Worm (Caenorhabditis elegans) whole organism, L4 larva: ENCODE results near the gene C38H2.3.

Experiments used
- F26F4.8 ChIP-seq: fragments of 200-800 bp; sonication (Bioruptor generic); conservative IDR thresholded peaks from 2 replicates; pipeline ENCODE4 v1.3.6; 2022; ENCODE audit warnings: missing genetic modification characterization, missing compliant biosample characterization
- F37D6.2 ChIP-seq: sonication (generic microtip); optimal IDR thresholded peaks from 2 replicates; lab custom pipeline; 2016; ENCODE audit warnings: mild to moderate bottlenecking, missing genetic modification characterization, missing compliant biosample characterization
- F44E2.7 ChIP-seq: fragments of 200-800 bp; sonication (Bioruptor generic); IDR thresholded peaks from 2 replicates; pipeline ENCODE4 v2.1.2; 2022; ENCODE audit warnings: missing genetic modification characterization, missing compliant biosample characterization
- F49E8.2 ChIP-seq: sonication (generic microtip); optimal IDR thresholded peaks from 2 replicates; lab custom pipeline; 2016; ENCODE audit warnings: missing compliant biosample characterization, mild to moderate bottlenecking, missing genetic modification characterization, borderline replicate concordance
- R02D3.7 ChIP-seq: fragments of 150-350 bp; sonication (generic microtip); optimal IDR thresholded peaks from 3 replicates; lab custom pipeline; 2014; ENCODE audit warnings: missing biosample characterization, missing genetic modification characterization
- T20F7.1 ChIP-seq: fragments of 200-800 bp; sonication (Bioruptor generic); optimal IDR thresholded peaks from 2 replicates; lab custom pipeline; 2018; ENCODE audit warnings: mild to moderate bottlenecking, missing genetic modification characterization, missing compliant biosample characterization
- Y48G9A.11 ChIP-seq: fragments of 200-800 bp; sonication (Bioruptor generic); IDR thresholded peaks from 2 replicates; pipeline ENCODE4 v1.3.6; 2022; ENCODE audit warnings: missing genetic modification reagents, missing genetic modification characterization, missing compliant biosample characterization
- aha-1 ChIP-seq: fragments of 150-350 bp; peaks from one replicate; lab custom pipeline; 2014; ENCODE audit warnings: missing biosample characterization, missing genetic modification characterization
- ceh-20 ChIP-seq: fragments of 200-800 bp; sonication (Bioruptor generic); IDR thresholded peaks from 2 replicates; pipeline ENCODE4 v1.3.6; 2022; ENCODE audit warnings: missing genetic modification reagents, missing genetic modification characterization, missing compliant biosample characterization
- ceh-32 ChIP-seq: sonication (generic microtip); optimal IDR thresholded peaks from 2 replicates; lab custom pipeline; 2016; ENCODE audit warnings: mild to moderate bottlenecking, missing genetic modification characterization, missing compliant biosample characterization; ENCODE audit not compliant: poor library complexity
- ctbp-1 ChIP-seq: fragments of 200-800 bp; sonication (Bioruptor generic); IDR thresholded peaks from 2 replicates; pipeline ENCODE4 v1.3.6; 2022; ENCODE audit warnings: missing genetic modification reagents, missing genetic modification characterization, missing compliant biosample characterization
- daf-8 ChIP-seq: fragments of 200-800 bp; sonication (Bioruptor generic); IDR thresholded peaks from 2 replicates; pipeline ENCODE4 v1.3.6; 2022; ENCODE audit warnings: missing genetic modification characterization, missing compliant biosample characterization
- dmd-8 ChIP-seq: fragments of 200-800 bp; sonication (Bioruptor generic); IDR thresholded peaks from 2 replicates; pipeline ENCODE4 v1.3.6; 2022; ENCODE audit warnings: missing genetic modification characterization, missing compliant biosample characterization
- duxl-1 ChIP-seq: sonication (generic microtip); optimal IDR thresholded peaks from 2 replicates; lab custom pipeline; 2016; ENCODE audit warnings: mild to moderate bottlenecking, missing genetic modification characterization, moderate library complexity, missing compliant biosample characterization; ENCODE audit not compliant: poor library complexity
- egl-43 ChIP-seq: fragments of 200-800 bp; sonication (Bioruptor generic); IDR thresholded peaks from 2 replicates; pipeline ENCODE4 v1.3.6; 2022; ENCODE audit warnings: missing genetic modification reagents, missing genetic modification characterization, missing compliant biosample characterization
- hmg-1.1 ChIP-seq: fragments of 200-800 bp; sonication (Bioruptor generic); IDR thresholded peaks from 2 replicates; pipeline ENCODE4 v1.3.6; 2022; ENCODE audit warnings: missing genetic modification reagents, missing genetic modification characterization, missing compliant biosample characterization
- lin-1 ChIP-seq: fragments of 200-800 bp; sonication (Bioruptor generic); IDR thresholded peaks from 2 replicates; pipeline ENCODE4 v1.3.6; 2022; ENCODE audit warnings: missing genetic modification reagents, missing genetic modification characterization, missing compliant biosample characterization
- lin-13 ChIP-seq: fragments of 150-350 bp; optimal IDR thresholded peaks from 2 replicates; lab custom pipeline; 2014; ENCODE audit warnings: missing biosample characterization, missing genetic modification reagents, missing genetic modification characterization
- lin-29 ChIP-seq: fragments of 200-800 bp; sonication (Bioruptor generic); IDR thresholded peaks from 2 replicates; pipeline ENCODE4 v1.3.6; 2022; ENCODE audit warnings: missing genetic modification reagents, missing genetic modification characterization, missing compliant biosample characterization
- lir-3 ChIP-seq: sonication (generic microtip); optimal IDR thresholded peaks from 2 replicates; lab custom pipeline; 2016; ENCODE audit warnings: mild to moderate bottlenecking, missing genetic modification characterization, missing compliant biosample characterization
- mdt-29 ChIP-seq: fragments of 200-800 bp; sonication (Bioruptor generic); IDR thresholded peaks from 2 replicates; pipeline ENCODE4 v1.3.6; 2022; ENCODE audit warnings: missing genetic modification reagents, missing genetic modification characterization, missing compliant biosample characterization
- mes-2 ChIP-seq: sonication (generic microtip); optimal IDR thresholded peaks from 2 replicates; lab custom pipeline; 2016; ENCODE audit warnings: missing genotype, mild to moderate bottlenecking, missing genetic modification characterization, missing compliant biosample characterization; ENCODE audit not compliant: poor library complexity, severe bottlenecking
- mxl-2 ChIP-seq: fragments of 200-800 bp; sonication (Bioruptor generic); conservative IDR thresholded peaks from 2 replicates; pipeline ENCODE4 v1.3.6; 2022; ENCODE audit warnings: missing genetic modification reagents, missing genetic modification characterization, missing compliant biosample characterization
- nhr-102 ChIP-seq: sonication (generic microtip); optimal IDR thresholded peaks from 2 replicates; lab custom pipeline; 2016; ENCODE audit warnings: mild to moderate bottlenecking, missing genetic modification characterization, moderate library complexity, missing compliant biosample characterization
- nhr-25 ChIP-seq: sonication (generic microtip); optimal IDR thresholded peaks from 2 replicates; lab custom pipeline; 2017; ENCODE audit warnings: missing genetic modification characterization, mild to moderate bottlenecking, missing compliant biosample characterization, antibody characterized with exemption, moderate library complexity, borderline replicate concordance; ENCODE audit not compliant: insufficient read depth
- nhr-28 ChIP-seq: fragments of 150-350 bp; optimal IDR thresholded peaks from 2 replicates; lab custom pipeline; 2014; ENCODE audit warnings: missing biosample characterization, missing genetic modification characterization
- nhr-42 ChIP-seq: fragments of 200-800 bp; sonication (Bioruptor generic); IDR thresholded peaks from 2 replicates; pipeline ENCODE4 v1.3.6; 2022; ENCODE audit warnings: missing genetic modification characterization, missing compliant biosample characterization
- nhr-76 ChIP-seq: fragments of 150-350 bp; optimal IDR thresholded peaks from 2 replicates; lab custom pipeline; 2014; ENCODE audit warnings: missing biosample characterization, missing genetic modification characterization
- pha-4 ChIP-seq, 2 experiments: fragments of 150-350 bp in 1 of 2; fragments of 200-800 bp in 1 of 2; sonication (Bioruptor generic) in 1 of 2; IDR thresholded peaks in 1 of 2; optimal IDR thresholded peaks in 1 of 2; 2 replicates each; pipeline versions ENCODE4 v1.3.6 to Lab custom; 2014 to 2022; ENCODE audit warnings: missing genetic modification characterization in 2 of 2, missing genetic modification reagents in 2 of 2, missing biosample characterization in 1 of 2, missing compliant biosample characterization in 1 of 2
- php-3 ChIP-seq: fragments of 200-800 bp; sonication (Bioruptor generic); IDR thresholded peaks from 2 replicates; pipeline ENCODE4 v1.3.6; 2022; ENCODE audit warnings: missing genetic modification reagents, missing genetic modification characterization, missing compliant biosample characterization
- snpc-4 ChIP-seq: fragments of 150-350 bp; optimal IDR thresholded peaks from 2 replicates; lab custom pipeline; 2014; ENCODE audit warnings: missing biosample characterization, missing genetic modification characterization
- tra-1 ChIP-seq: fragments of 200-800 bp; sonication (Bioruptor generic); IDR thresholded peaks from 2 replicates; pipeline ENCODE4 v1.3.6; 2022; ENCODE audit warnings: missing genetic modification reagents, missing genetic modification characterization, missing compliant biosample characterization
- unc-39 ChIP-seq: sonication (generic microtip); optimal IDR thresholded peaks from 2 replicates; lab custom pipeline; 2017; ENCODE audit warnings: missing biosample characterization, missing genetic modification characterization
- unc-62 ChIP-seq, 3 experiments: fragments of 150-350 bp in 1 of 3; sonication (generic microtip); optimal IDR thresholded peaks in 2 of 3; peaks in 1 of 3; 1 replicate in 1 of 3; 2 replicates in 2 of 3; lab custom pipeline; 2014 to 2017; ENCODE audit warnings: missing biosample characterization in 3 of 3, missing genetic modification characterization in 3 of 3, missing genetic modification reagents in 3 of 3, missing genotype in 1 of 3
- zfp-2 ChIP-seq: sonication (generic microtip); optimal IDR thresholded peaks from 2 replicates; lab custom pipeline; 2016; ENCODE audit warnings: mild to moderate bottlenecking, missing genetic modification characterization, missing compliant biosample characterization
- zfp-3 ChIP-seq: fragments of 200-800 bp; sonication (Bioruptor generic); conservative IDR thresholded peaks from 2 replicates; pipeline ENCODE4 v1.3.6; 2022; ENCODE audit warnings: missing genetic modification reagents, missing genetic modification characterization, missing compliant biosample characterization
- ztf-11 ChIP-seq: fragments of 150-350 bp; optimal IDR thresholded peaks from 2 replicates; lab custom pipeline; 2014; ENCODE audit warnings: missing biosample characterization, missing genetic modification characterization

Gene C38H2.3

ce11 chrIII:10353423-10353822, 33.0 kb downstream of the C38H2.3 start:
- no peak for TF ChIP-seq tra-1 (GFP tag; lab: Robert Waterston, UW)
- no peak for TF ChIP-seq F26F4.8 (GFP tag; lab: Robert Waterston, UW)
- no peak for TF ChIP-seq lin-13 (GFP tag; lab: Kevin White, UChicago)
- no peak for TF ChIP-seq php-3
- no peak for TF ChIP-seq Y48G9A.11
- TF ChIP-seq ctbp-1 (GFP tag; lab: Robert Waterston, UW), result no peak
- no peak for TF ChIP-seq zfp-3
- no peak for TF ChIP-seq lir-3 (tag; lab: Kevin White, UChicago)
- TF ChIP-seq lin-1, result no peak
- TF ChIP-seq nhr-76 (tag; lab: Kevin White, UChicago), result no peak
- no peak for TF ChIP-seq duxl-1 (tag; lab: Kevin White, UChicago)
- TF ChIP-seq mes-2 (tag; lab: Kevin White, UChicago), result no peak
- TF ChIP-seq unc-39 (tag; lab: Kevin White, UChicago), result no peak
- TF ChIP-seq F37D6.2 (tag; lab: Kevin White, UChicago), result no peak
- no peak for TF ChIP-seq dmd-8
- no peak for TF ChIP-seq nhr-42 (GFP tag; lab: Robert Waterston, UW)

DNA sequence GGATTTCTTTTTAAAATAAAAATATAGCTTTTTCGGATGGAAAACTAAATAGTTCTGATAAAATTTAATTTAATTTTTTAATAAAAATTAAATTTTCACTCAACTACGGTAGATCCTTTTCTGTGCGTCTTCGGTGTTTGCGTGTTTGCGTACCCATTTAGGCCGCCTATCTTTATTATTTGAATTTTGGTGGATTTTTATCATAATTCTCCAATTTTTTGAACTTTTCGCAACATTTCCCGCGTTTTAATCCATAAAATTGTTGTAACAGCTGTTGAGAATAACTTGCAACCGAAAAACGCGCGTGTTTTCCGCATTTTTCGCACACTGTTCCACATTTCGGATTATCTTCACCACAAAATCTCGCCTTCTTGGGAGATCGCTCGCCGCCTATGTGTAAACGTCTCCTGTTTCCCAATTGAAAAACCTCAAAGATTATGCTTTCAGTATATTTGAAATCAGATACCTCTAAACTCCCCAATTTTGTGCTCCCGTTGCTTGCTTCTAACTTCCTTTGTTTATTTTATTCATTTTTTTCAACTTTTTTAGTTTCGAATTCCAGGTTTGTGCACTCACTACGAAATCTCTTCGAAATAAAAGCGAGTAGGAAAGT, 34.7 kb downstream of the C38H2.3 start, which contains the start of gene T07C4.3:
Gene T07C4.3 (plus strand): TSS at position 563 of the 613 bp plus-strand sequence.
- TF ChIP-seq pha-4 (GFP tag; IDR thresholded peaks at IDR 0.05; lab: Robert Waterston, UW) (no peak), pha-4 (tag; optimal IDR thresholded peaks at IDR 0.05; lab: Kevin White, UChicago) (no peak), R02D3.7 (tag; lab: Kevin White, UChicago) (no peak), unc-62 (GFP tag; optimal IDR thresholded peaks at IDR 0.05 in 1 of 2; lab: Kevin White, UChicago) (peak in 1 of 2 experiments; percentile 88), unc-62 (tag; optimal IDR thresholded peaks at IDR 0.05; lab: Kevin White, UChicago) (no peak), Y48G9A.11 (no peak), lir-3 (tag; lab: Kevin White, UChicago) (no peak), mdt-29 (no peak)

ce11 chrIII:10347049-10347448, 39.3 kb downstream of the C38H2.3 start, which contains the start of gene tbx-8:
TSS of gene tbx-8 (plus strand) at chrIII:10347349.
- no peak for TF ChIP-seq lin-29 (GFP tag; lab: Robert Waterston, UW)
- TF ChIP-seq egl-43, result no peak
- TF ChIP-seq nhr-25 (tag; lab: Kevin White, UChicago), result no peak
- no peak for TF ChIP-seq aha-1
- no peak for TF ChIP-seq T20F7.1
- no peak for TF ChIP-seq Y48G9A.11
- TF ChIP-seq daf-8 (GFP tag; lab: Robert Waterston, UW), result no peak
- TF ChIP-seq zfp-2, result no peak
- TF ChIP-seq ceh-20 (GFP tag; lab: Robert Waterston, UW), result no peak
- TF ChIP-seq F49E8.2, result no peak

ce11 chrIII:10344762-10345161, 41.6 kb downstream of the C38H2.3 start:
- TF ChIP-seq nhr-28, result no peak
- TF ChIP-seq F26F4.8 (GFP tag; lab: Robert Waterston, UW), result no peak
- no peak for TF ChIP-seq nhr-102 (tag; lab: Kevin White, UChicago)
- no peak for TF ChIP-seq unc-39 (tag; lab: Kevin White, UChicago)
- no peak for TF ChIP-seq snpc-4 (tag; lab: Kevin White, UChicago)
- TF ChIP-seq mxl-2 (GFP tag; lab: Robert Waterston, UW), result no peak
- no peak for TF ChIP-seq lin-13 (GFP tag; lab: Kevin White, UChicago)
- no peak for TF ChIP-seq F44E2.7 (GFP tag; lab: Robert Waterston, UW)
- no peak for TF ChIP-seq ztf-11 (tag; lab: Kevin White, UChicago)
- no peak for TF ChIP-seq ceh-32 (tag; lab: Kevin White, UChicago)
- no peak for TF ChIP-seq hmg-1.1
